Worm (Caenorhabditis elegans) whole organism, young adult: ENCODE measurements around the gene ops-1.

Experiments used
- B0261.1 ChIP-seq: sonication (generic microtip); optimal IDR thresholded peaks from 2 replicates; lab custom pipeline; 2016; ENCODE audit warnings: mild to moderate bottlenecking, missing genetic modification characterization, moderate library complexity, missing compliant biosample characterization
- B0336.3 ChIP-seq: fragments of 200-800 bp; sonication (Bioruptor generic); IDR thresholded peaks from 2 replicates; pipeline ENCODE4 v1.3.6; 2022; ENCODE audit warnings: missing genetic modification characterization, missing compliant biosample characterization
- F22D6.2 ChIP-seq: sonication (generic microtip); optimal IDR thresholded peaks from 2 replicates; lab custom pipeline; 2016; ENCODE audit warnings: mild to moderate bottlenecking, missing genetic modification characterization, missing compliant biosample characterization
- F52B5.7 ChIP-seq: sonication (generic microtip); optimal IDR thresholded peaks from 2 replicates; lab custom pipeline; 2016; ENCODE audit warnings: mild to moderate bottlenecking, missing genetic modification characterization, missing compliant biosample characterization
- K11D2.4 ChIP-seq: fragments of 200-800 bp; sonication (Bioruptor generic); IDR thresholded peaks from 2 replicates; pipeline ENCODE4 v1.3.6; 2022; ENCODE audit warnings: missing genetic modification reagents, missing genetic modification characterization, missing compliant biosample characterization
- K12H6.12 ChIP-seq: fragments of 200-800 bp; sonication (Bioruptor generic); optimal IDR thresholded peaks from 2 replicates; lab custom pipeline; 2018; ENCODE audit warnings: mild to moderate bottlenecking, missing genetic modification characterization, missing compliant biosample characterization
- ama-1 ChIP-seq, 3 experiments: fragments of 150-350 bp in 1 of 3; sonication (generic microtip) in 2 of 3; optimal IDR thresholded peaks; 2 replicates each; lab custom pipeline; 2014 to 2018; ENCODE audit warnings: missing biosample characterization in 2 of 3, missing genetic modification characterization in 2 of 3, missing genetic modification reagents in 2 of 3
- aptf-3 ChIP-seq: fragments of 200-800 bp; sonication (Bioruptor generic); IDR thresholded peaks from 2 replicates; pipeline ENCODE4 v1.3.6; 2022; ENCODE audit warnings: missing genetic modification characterization, missing compliant biosample characterization
- cebp-1 ChIP-seq, 2 experiments: fragments of 200-800 bp in 1 of 2; sonication (Bioruptor generic) in 1 of 2; sonication (generic microtip) in 1 of 2; IDR thresholded peaks in 1 of 2; optimal IDR thresholded peaks in 1 of 2; 2 replicates each; pipeline versions ENCODE4 v1.3.6 to Lab custom; 2017 to 2022; ENCODE audit warnings: missing compliant biosample characterization in 2 of 2, missing genetic modification characterization in 2 of 2, mild to moderate bottlenecking in 1 of 2, missing genetic modification reagents in 1 of 2, moderate library complexity in 1 of 2
- ceh-100 ChIP-seq: fragments of 200-800 bp; sonication (Bioruptor generic); IDR thresholded peaks from 2 replicates; pipeline ENCODE4 v1.3.6; 2022; ENCODE audit warnings: missing genetic modification reagents, missing genetic modification characterization, missing compliant biosample characterization
- ceh-27 ChIP-seq: fragments of 200-800 bp; sonication (Bioruptor generic); optimal IDR thresholded peaks from 2 replicates; lab custom pipeline; 2018; ENCODE audit warnings: mild to moderate bottlenecking, missing genetic modification characterization, moderate library complexity, missing compliant biosample characterization
- ceh-40 ChIP-seq: fragments of 200-800 bp; sonication (Bioruptor generic); IDR thresholded peaks from 2 replicates; pipeline ENCODE4 v1.3.6; 2022; ENCODE audit warnings: missing genetic modification characterization, missing compliant biosample characterization
- ceh-58 ChIP-seq: fragments of 200-800 bp; sonication (Bioruptor generic); IDR thresholded peaks from 2 replicates; pipeline ENCODE4 v1.3.6; 2022; ENCODE audit warnings: missing genetic modification characterization, missing compliant biosample characterization
- ceh-79 ChIP-seq: sonication (generic microtip); optimal IDR thresholded peaks from 2 replicates; lab custom pipeline; 2017; ENCODE audit warnings: mild to moderate bottlenecking, missing genetic modification characterization, missing compliant biosample characterization
- ceh-91 ChIP-seq: fragments of 200-800 bp; sonication (Bioruptor generic); IDR thresholded peaks from 2 replicates; pipeline ENCODE4 v1.3.6; 2022; ENCODE audit warnings: missing genetic modification reagents, missing genetic modification characterization, missing compliant biosample characterization
- chd-7 ChIP-seq: sonication (generic microtip); optimal IDR thresholded peaks from 2 replicates; lab custom pipeline; 2016; ENCODE audit warnings: mild to moderate bottlenecking, missing genetic modification characterization, moderate library complexity, missing compliant biosample characterization
- dox-1 ChIP-seq: fragments of 200-800 bp; sonication (Bioruptor generic); IDR thresholded peaks from 2 replicates; pipeline ENCODE4 v1.3.6; 2022; ENCODE audit warnings: missing genetic modification reagents, missing genetic modification characterization, missing compliant biosample characterization
- dpff-1 ChIP-seq: sonication (generic microtip); optimal IDR thresholded peaks from 2 replicates; lab custom pipeline; 2017; ENCODE audit warnings: mild to moderate bottlenecking, missing genetic modification characterization, missing compliant biosample characterization
- efl-1 ChIP-seq: fragments of 150-350 bp; optimal IDR thresholded peaks from 2 replicates; lab custom pipeline; 2014; ENCODE audit warnings: missing biosample characterization, missing genetic modification reagents, missing genetic modification characterization
- gei-17 ChIP-seq: fragments of 200-800 bp; sonication (Bioruptor generic); optimal IDR thresholded peaks from 2 replicates; lab custom pipeline; 2018; ENCODE audit warnings: mild to moderate bottlenecking, missing genetic modification characterization, missing compliant biosample characterization
- lin-35 ChIP-seq, 3 experiments: fragments of 150-350 bp in 2 of 3; sonication (generic microtip) in 1 of 3; optimal IDR thresholded peaks; 2 replicates each; lab custom pipeline; 2014 to 2018; ENCODE audit warnings: missing biosample characterization in 3 of 3, missing genetic modification characterization in 3 of 3, missing genetic modification reagents in 3 of 3
- lsl-1 ChIP-seq: fragments of 200-800 bp; sonication (Bioruptor generic); optimal IDR thresholded peaks from 2 replicates; lab custom pipeline; 2018; ENCODE audit warnings: mild to moderate bottlenecking, missing genetic modification characterization, moderate library complexity, missing compliant biosample characterization
- lsy-27 ChIP-seq: sonication (generic microtip); optimal IDR thresholded peaks from 2 replicates; lab custom pipeline; 2017; ENCODE audit warnings: missing genetic modification characterization, mild to moderate bottlenecking, missing compliant biosample characterization, antibody characterized with exemption, missing genotype, borderline replicate concordance; ENCODE audit not compliant: insufficient read depth
- mxl-1 ChIP-seq: sonication (generic microtip); optimal IDR thresholded peaks from 2 replicates; lab custom pipeline; 2016; ENCODE audit warnings: missing genetic modification characterization, missing compliant biosample characterization
- nfya-1 ChIP-seq: sonication (generic microtip); optimal IDR thresholded peaks from 2 replicates; lab custom pipeline; 2017; ENCODE audit warnings: antibody characterized with exemption, missing compliant biosample characterization, missing genetic modification characterization, borderline replicate concordance; ENCODE audit not compliant: insufficient read depth
- nhr-80 ChIP-seq: sonication (generic microtip); optimal IDR thresholded peaks from 2 replicates; lab custom pipeline; 2016; ENCODE audit warnings: missing genetic modification characterization, missing compliant biosample characterization
- pbrm-1 ChIP-seq: fragments of 200-800 bp; sonication (Bioruptor generic); IDR thresholded peaks from 2 replicates; pipeline ENCODE4 v1.3.6; 2022; ENCODE audit warnings: missing genetic modification reagents, missing genetic modification characterization, missing compliant biosample characterization
- pha-4 ChIP-seq: fragments of 150-350 bp; sonication (generic microtip); optimal IDR thresholded peaks from 2 replicates; lab custom pipeline; 2014; ENCODE audit warnings: missing biosample characterization, missing genetic modification reagents, missing genetic modification characterization
- repo-1 ChIP-seq: sonication (generic microtip); optimal IDR thresholded peaks from 2 replicates; lab custom pipeline; 2017; ENCODE audit warnings: mild to moderate bottlenecking, missing genetic modification characterization, missing compliant biosample characterization
- rpc-1 ChIP-seq, 2 experiments: fragments of 150-350 bp in 1 of 2; sonication (generic microtip) in 1 of 2; optimal IDR thresholded peaks; 2 replicates each; lab custom pipeline; 2014 to 2018; ENCODE audit warnings: missing biosample characterization in 1 of 2, missing genetic modification characterization in 1 of 2, missing genetic modification reagents in 1 of 2, missing genotype in 1 of 2
- sea-2 ChIP-seq: fragments of 200-800 bp; sonication (Bioruptor generic); IDR thresholded peaks from 2 replicates; pipeline ENCODE4 v1.3.6; 2022; ENCODE audit warnings: missing genetic modification characterization, missing compliant biosample characterization
- snpc-1.1 ChIP-seq: sonication (generic microtip); optimal IDR thresholded peaks from 2 replicates; lab custom pipeline; 2017; ENCODE audit warnings: missing genetic modification characterization, mild to moderate bottlenecking, missing compliant biosample characterization, antibody characterized with exemption, moderate library complexity, missing genotype, missing genetic modification reagents; ENCODE audit not compliant: insufficient read depth
- somi-1 ChIP-seq: fragments of 200-800 bp; sonication (Bioruptor generic); optimal IDR thresholded peaks from 2 replicates; lab custom pipeline; 2018; ENCODE audit warnings: mild to moderate bottlenecking, missing genetic modification characterization, missing compliant biosample characterization
- tbx-9 ChIP-seq: sonication (generic microtip); optimal IDR thresholded peaks from 2 replicates; lab custom pipeline; 2016; ENCODE audit warnings: borderline replicate concordance, missing genetic modification characterization, inconsistent platforms, missing compliant biosample characterization
- unc-62 ChIP-seq: fragments of 150-350 bp; optimal IDR thresholded peaks from 2 replicates; lab custom pipeline; 2014; ENCODE audit warnings: missing biosample characterization, missing genetic modification reagents, missing genetic modification characterization
- xnd-1 ChIP-seq: sonication (generic microtip); optimal IDR thresholded peaks from 2 replicates; lab custom pipeline; 2016; ENCODE audit warnings: missing genotype, missing genetic modification reagents, missing genetic modification characterization, missing compliant biosample characterization
- ztf-28 ChIP-seq: fragments of 200-800 bp; sonication (Bioruptor generic); IDR thresholded peaks from 2 replicates; pipeline ENCODE4 v1.3.6; 2022; ENCODE audit warnings: missing genetic modification reagents, missing genetic modification characterization, missing compliant biosample characterization

ops-1 gene

DNA sequence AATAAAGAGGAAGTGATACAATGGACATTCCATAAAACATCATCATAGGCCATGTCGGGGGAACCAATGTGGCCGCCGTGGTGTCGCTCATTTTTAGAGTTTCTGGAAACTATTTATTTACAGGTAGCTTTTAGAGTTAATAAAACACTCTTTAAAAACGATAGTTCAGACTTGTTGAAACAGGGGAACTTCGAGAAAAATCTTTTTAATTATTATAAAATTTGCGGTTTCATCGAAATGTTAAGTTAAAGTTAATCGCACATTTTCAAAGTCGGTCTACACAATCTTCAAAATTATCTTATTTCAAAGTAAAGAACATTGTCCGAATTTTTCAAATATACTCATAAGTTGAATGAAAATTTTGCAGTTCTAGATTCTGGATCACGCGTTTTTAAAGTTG, at the start of gene ops-1:
ops-1 (minus strand) TSS at position 101 of the 400 bp plus-strand sequence.
- TF ChIP-seq ceh-100 = no peak
- TF ChIP-seq unc-62 (GFP tag; lab: Kevin White, UChicago) = no peak
- TF ChIP-seq ceh-27 = no peak
- no peak for TF ChIP-seq K12H6.12
- TF ChIP-seq lsy-27 = no peak
- no peak for TF ChIP-seq nhr-80
- no peak for TF ChIP-seq tbx-9 (tag; lab: Kevin White, UChicago)
- no peak for TF ChIP-seq gei-17 (GFP tag; lab: Kevin White, UChicago)
- no peak for TF ChIP-seq efl-1 (GFP tag; lab: Kevin White, UChicago)
- no peak for TF ChIP-seq pbrm-1 (GFP tag; lab: Robert Waterston, UW)
- TF ChIP-seq lsl-1 = no peak

DNA sequence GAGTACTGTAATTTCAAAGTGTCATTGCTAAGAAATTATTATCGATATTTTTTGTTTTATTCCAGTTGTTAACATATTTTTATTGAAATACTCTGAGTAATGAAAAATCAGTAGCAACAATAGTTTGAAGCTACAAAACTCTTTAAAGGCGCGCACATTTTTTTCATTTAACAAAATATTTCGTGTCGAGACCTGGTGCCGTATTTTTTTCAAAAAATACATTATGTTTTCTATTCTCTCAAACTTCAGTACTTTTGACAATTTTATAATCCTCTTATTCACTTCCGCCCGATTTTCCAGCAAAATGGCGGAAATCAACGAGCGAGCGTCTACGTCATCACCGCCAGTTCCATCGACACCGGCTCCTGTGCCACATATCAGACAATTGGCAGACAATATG, 49.7 kb upstream of the ops-1 start, which contains the start of gene blos-2:
blos-2 (plus strand) TSS at position 301 of the 400 bp plus-strand sequence.
- no peak for TF ChIP-seq ztf-28 (GFP tag; lab: Robert Waterston, UW)
- TF ChIP-seq repo-1 (tag; lab: Kevin White, UChicago) = peak; percentile 17

DNA sequence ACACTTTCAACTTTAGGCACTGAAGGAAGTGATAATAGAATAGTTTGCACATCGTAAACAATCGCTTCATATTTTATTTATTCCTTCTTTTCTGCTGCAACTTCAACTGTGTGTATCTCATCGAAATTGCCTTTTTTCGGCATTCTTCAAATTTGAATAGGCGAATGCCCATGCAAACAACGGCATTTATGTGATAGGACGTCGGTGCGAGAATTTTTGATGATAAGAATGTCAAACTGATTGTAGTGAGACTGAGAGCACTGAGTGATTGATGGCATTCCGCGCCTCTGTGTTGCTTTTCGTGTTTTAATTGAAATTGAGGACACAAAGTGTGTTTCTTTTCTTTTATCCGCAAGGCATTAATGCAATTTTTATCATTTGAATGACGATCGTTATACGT, 46.6 kb upstream of the ops-1 start:
- TF ChIP-seq B0336.3 (GFP tag; lab: Robert Waterston, UW) (0 out of 2 replicates have a peak, but pooled peaks have one; percentile 32), cebp-1 (GFP tag; IDR thresholded peaks at IDR 0.05; lab: Robert Waterston, UW) (no peak), cebp-1 (tag; optimal IDR thresholded peaks at IDR 0.05; lab: Kevin White, UChicago) (peak; percentile 40), aptf-3 (GFP tag; lab: Robert Waterston, UW) (no peak), dox-1 (GFP tag; lab: Robert Waterston, UW) (peak; percentile 57), ama-1 (optimal IDR thresholded peaks at IDR 0.05; lab: Kevin White, UChicago) (no peak), ama-1 (GFP tag; optimal IDR thresholded peaks at IDR 0.05; lab: Kevin White, UChicago) (no peak), ceh-58 (0 out of 2 replicates have a peak, but pooled peaks have one; percentile 29), nhr-80 (peak; percentile 88)
- TF ChIP-seq, all 124 proteins: peak for 5

DNA sequence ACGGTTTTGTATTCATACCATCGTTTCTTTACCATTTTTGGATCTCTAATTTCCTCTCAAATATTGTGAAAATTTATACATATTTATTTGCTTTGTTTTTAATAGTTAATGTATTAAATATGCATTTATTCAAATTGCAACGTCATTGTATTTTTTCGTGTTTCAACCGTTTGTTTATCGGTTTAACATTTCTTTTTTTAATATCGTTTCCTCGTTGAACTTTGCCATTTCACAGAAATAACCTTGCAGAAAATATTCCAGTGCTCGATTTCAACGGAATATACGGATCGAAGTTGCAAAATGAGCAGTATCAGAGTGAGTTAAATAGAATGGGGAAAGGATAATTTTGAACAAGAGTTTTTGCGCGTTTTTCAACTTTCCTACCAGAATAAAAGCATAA, 45.2 kb upstream of the ops-1 start, which contains the start of gene seu-1:
seu-1 (plus strand) TSS at position 301 of the 400 bp plus-strand sequence.
- TF ChIP-seq nfya-1 (tag; lab: Kevin White, UChicago) = no peak
- TF ChIP-seq lsl-1 = no peak
- TF ChIP-seq cebp-1 (GFP tag; IDR thresholded peaks at IDR 0.05; lab: Robert Waterston, UW) = no peak
- TF ChIP-seq cebp-1 (tag; optimal IDR thresholded peaks at IDR 0.05; lab: Kevin White, UChicago) = no peak
- no peak for TF ChIP-seq F22D6.2 (tag; lab: Kevin White, UChicago)
- no peak for TF ChIP-seq xnd-1 (tag; lab: Kevin White, UChicago)
- TF ChIP-seq rpc-1 (optimal IDR thresholded peaks at IDR 0.05; lab: Kevin White, UChicago) = no peak
- TF ChIP-seq rpc-1 (tag; optimal IDR thresholded peaks at IDR 0.05; lab: Kevin White, UChicago) = no peak

DNA sequence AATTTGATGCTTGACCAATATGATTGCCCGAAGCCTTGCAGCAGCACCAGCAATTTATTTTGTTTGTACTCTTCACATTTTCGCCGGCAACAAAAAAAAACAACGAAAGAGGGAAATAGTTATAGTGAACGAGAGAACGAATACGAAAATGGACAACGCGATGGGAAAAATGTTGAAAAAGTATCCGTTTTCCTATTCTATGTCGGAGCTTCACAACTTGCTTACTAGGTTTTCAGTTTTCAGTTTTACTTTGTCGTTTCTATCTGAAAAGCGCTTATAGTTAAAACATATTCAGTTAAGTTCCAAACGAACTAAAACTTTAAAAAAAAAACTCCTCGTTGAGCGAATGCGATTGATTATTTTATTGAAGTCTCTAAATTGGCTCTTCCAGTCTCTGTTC, 44.0 kb upstream of the ops-1 start:
- TF ChIP-seq gei-17 (GFP tag; lab: Kevin White, UChicago) (no peak), ceh-40 (GFP tag; lab: Robert Waterston, UW) (no peak), dpff-1 (tag; lab: Kevin White, UChicago) (no peak), mxl-1 (no peak)

DNA sequence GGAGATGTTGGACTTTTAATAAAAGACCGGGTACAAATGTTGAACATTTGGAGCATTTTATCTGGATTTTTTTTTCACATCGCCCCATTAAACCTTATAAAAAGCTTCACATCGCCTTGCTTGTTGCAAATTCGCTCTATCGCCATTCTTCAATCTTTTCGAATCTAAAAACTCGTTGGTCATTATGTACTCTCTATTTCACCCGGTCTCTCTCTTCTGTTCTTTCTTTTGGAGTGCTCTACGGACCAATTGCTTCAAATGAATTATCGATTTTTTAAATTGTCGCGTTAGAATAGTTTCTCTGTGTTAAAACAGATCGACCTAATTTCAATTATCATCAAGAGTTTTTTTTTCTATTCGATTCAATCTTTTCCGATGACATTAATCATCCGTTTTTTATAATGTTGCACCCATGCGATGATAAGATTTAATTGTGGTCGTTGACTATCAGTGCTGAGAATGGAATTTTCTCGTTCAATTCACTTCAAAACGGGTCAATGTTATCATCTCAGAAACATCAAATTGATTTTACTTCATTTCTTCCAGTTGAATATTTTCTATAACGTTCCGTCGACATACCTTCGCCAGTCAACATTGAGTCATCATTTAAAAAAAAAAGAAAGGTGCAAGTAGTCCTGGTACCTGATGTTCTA, 43.3 kb upstream of the ops-1 start:
- TF ChIP-seq aptf-3 (GFP tag; lab: Robert Waterston, UW) (no peak), F52B5.7 (tag; lab: Kevin White, UChicago) (no peak), dox-1 (GFP tag; lab: Robert Waterston, UW) (no peak), snpc-1.1 (tag; lab: Kevin White, UChicago) (no peak), K11D2.4 (GFP tag; lab: Robert Waterston, UW) (no peak), ceh-27 (no peak), chd-7 (no peak), sea-2 (GFP tag; lab: Robert Waterston, UW) (no peak), lsl-1 (no peak), ceh-91 (GFP tag; lab: Robert Waterston, UW) (no peak), B0261.1 (no peak), somi-1 (GFP tag; lab: Kevin White, UChicago) (no peak), F22D6.2 (tag; lab: Kevin White, UChicago) (no peak), pha-4 (tag; lab: Kevin White, UChicago) (no peak), ceh-79 (no peak), lin-35 (GFP tag; optimal IDR thresholded peaks at IDR 0.05; lab: Kevin White, UChicago) (peak in 1 of 3 experiments; percentile 12)
